Worm (Caenorhabditis elegans): ENCODE measurements around the gene twk-4.
A peak's percentile ranks its signal among the peaks of the same experiment; 100 is the strongest.

Gene twk-4

ce11 chrII:9181155-9181554, 12.9 kb downstream of the twk-4 start:
- peak; percentile 62 for TF ChIP-seq elt-2 (tag; optimal IDR thresholded peaks at IDR 0.05)
- no peak for TF ChIP-seq F13H6.1 (tag; optimal IDR thresholded peaks at IDR 0.05)

- TF ChIP-seq sox-4 (tag; optimal IDR thresholded peaks at IDR 0.05) (no peak), tbx-7 (tag; optimal IDR thresholded peaks at IDR 0.05) (no peak), ceh-19 (GFP tag; optimal IDR thresholded peaks at IDR 0.05) (no peak), zip-5 (tag; optimal IDR thresholded peaks at IDR 0.05) (no peak), ceh-34 (tag; optimal IDR thresholded peaks at IDR 0.05) (no peak), ceh-22 (tag; optimal IDR thresholded peaks at IDR 0.05) (no peak), ceh-48 (tag; optimal IDR thresholded peaks at IDR 0.05) (no peak), mec-3 (tag; optimal IDR thresholded peaks at IDR 0.05; ENCODE audit: borderline replicate concordance) (no peak), ets-4 (tag; optimal IDR thresholded peaks at IDR 0.05) (no peak), unc-42 (tag; optimal IDR thresholded peaks at IDR 0.05) (no peak), K09A11.1 (tag; optimal IDR thresholded peaks at IDR 0.05; ENCODE audit: insufficient read depth) (no peak), tbx-2 (tag; optimal IDR thresholded peaks at IDR 0.05) (no peak), eyg-1 (tag; optimal IDR thresholded peaks at IDR 0.05) (no peak), K02D7.2 (tag; optimal IDR thresholded peaks at IDR 0.05) (no peak), ceh-14 (tag; optimal IDR thresholded peaks at IDR 0.05) (no peak), nhr-232 (tag; optimal IDR thresholded peaks at IDR 0.05) (no peak), ceh-45 (GFP tag; IDR thresholded peaks at IDR 0.05) (no peak)
Observed at ce11 chrII:9178811-9179210, 15.3 kb downstream of the twk-4 start.

ce11 chrII:9177080-9177479, 17.0 kb downstream of the twk-4 start, which contains the start of the genes sec-5 and pir-1:
Gene sec-5, minus strand, starts transcription at chrII:9177152.
Gene pir-1, plus strand, starts transcription at chrII:9177300.
- peak; percentile 38 for TF ChIP-seq unc-42 (tag; optimal IDR thresholded peaks at IDR 0.05)
- no peak for TF ChIP-seq syd-9 (tag; optimal IDR thresholded peaks at IDR 0.05)

- TF ChIP-seq hlh-15 (tag; optimal IDR thresholded peaks at IDR 0.05) (no peak), ref-2 (tag; optimal IDR thresholded peaks at IDR 0.05) (no peak), nhr-232 (tag; optimal IDR thresholded peaks at IDR 0.05) (no peak), nhr-11 (tag; optimal IDR thresholded peaks at IDR 0.05) (no peak), dve-1 (tag; optimal IDR thresholded peaks at IDR 0.05) (no peak), hlh-13 (GFP tag; optimal IDR thresholded peaks at IDR 0.05) (no peak), gmeb-2 (tag; optimal IDR thresholded peaks at IDR 0.05) (no peak), pha-4 (tag; optimal IDR thresholded peaks at IDR 0.05) (no peak), zip-5 (tag; optimal IDR thresholded peaks at IDR 0.05) (no peak), pros-1 (tag; optimal IDR thresholded peaks at IDR 0.05) (no peak), npax-4 (tag; optimal IDR thresholded peaks at IDR 0.05) (no peak), C08G9.2 (tag; optimal IDR thresholded peaks at IDR 0.05) (no peak), tbx-7 (tag; optimal IDR thresholded peaks at IDR 0.05) (no peak), ahr-1 (tag; optimal IDR thresholded peaks at IDR 0.05) (no peak), pat-9 (tag; optimal IDR thresholded peaks at IDR 0.05) (no peak), ceh-14 (tag; optimal IDR thresholded peaks at IDR 0.05) (no peak), ztf-16 (tag; optimal IDR thresholded peaks at IDR 0.05) (no peak)
Observed at ce11 chrII:9176523-9176922, 17.6 kb downstream of the twk-4 start.

ce11 chrII:9173471-9173870, 20.6 kb downstream of the twk-4 start:
- TF ChIP-seq ref-2 (tag; optimal IDR thresholded peaks at IDR 0.05) (no peak), Y22D7AL.16 (tag; optimal IDR thresholded peaks at IDR 0.05) (no peak), hlh-30 (tag; optimal IDR thresholded peaks at IDR 0.05; ENCODE audit: insufficient read depth) (no peak), pha-2 (tag; optimal IDR thresholded peaks at IDR 0.05) (no peak), sdc-2 (tag; optimal IDR thresholded peaks at IDR 0.05) (no peak), eyg-1 (tag; optimal IDR thresholded peaks at IDR 0.05) (no peak), unc-86 (tag; optimal IDR thresholded peaks at IDR 0.05) (no peak), nfya-1 (tag; optimal IDR thresholded peaks at IDR 0.05) (no peak), dmd-4 (tag; optimal IDR thresholded peaks at IDR 0.05; ENCODE audit: borderline replicate concordance) (no peak), elt-4 (tag; optimal IDR thresholded peaks at IDR 0.05) (no peak), pqm-1 (tag; optimal IDR thresholded peaks at IDR 0.05) (no peak), fkh-6 (tag; optimal IDR thresholded peaks at IDR 0.05) (no peak), ttx-3 (tag; optimal IDR thresholded peaks at IDR 0.05) (no peak), ceh-24 (tag; optimal IDR thresholded peaks at IDR 0.05) (no peak), hlh-8 (tag; optimal IDR thresholded peaks at IDR 0.05) (no peak), gmeb-2 (tag; optimal IDR thresholded peaks at IDR 0.05) (no peak), ceh-34 (tag; optimal IDR thresholded peaks at IDR 0.05) (no peak), unc-55 (GFP tag; optimal IDR thresholded peaks at IDR 0.05) (no peak), ceh-18 (tag; optimal IDR thresholded peaks at IDR 0.05) (no peak)

Data from whole organism, late embryonic.